Worm (Caenorhabditis elegans): Measurements from ENCODE around the gene F28B4.4.

The F28B4.4 gene

DNA sequence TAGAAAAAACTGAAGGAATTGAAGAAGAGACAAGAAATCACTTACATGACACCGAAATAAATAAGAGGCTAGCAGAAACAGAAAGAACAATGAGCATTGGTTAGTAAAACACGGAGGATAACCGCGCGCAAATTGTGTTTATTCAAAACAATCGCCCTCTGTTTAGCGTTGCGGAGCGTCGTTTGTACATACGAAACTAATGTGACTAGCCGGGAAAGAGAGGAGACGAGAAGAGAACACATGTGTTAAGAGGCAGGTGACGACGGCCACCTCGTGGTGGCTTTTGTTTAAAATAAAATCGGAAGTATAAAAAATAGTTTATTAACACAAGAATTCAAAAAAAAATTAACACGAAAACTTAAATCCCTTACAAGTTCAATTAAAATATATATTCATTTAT, 36.4 kb upstream of the F28B4.4 start, which contains the start of gene F40F4.7 (continued):
- TF ChIP-seq fkh-4 (tag; optimal IDR thresholded peaks at IDR 0.05; ENCODE audit: borderline replicate concordance) (no peak), vab-15 (tag; optimal IDR thresholded peaks at IDR 0.05) (no peak), ama-1 (optimal IDR thresholded peaks at IDR 0.05) (no peak), ztf-11 (tag; optimal IDR thresholded peaks at IDR 0.05) (no peak), nhr-20 (tag; optimal IDR thresholded peaks at IDR 0.05) (peak; percentile 83), pax-3 (tag; optimal IDR thresholded peaks at IDR 0.05) (no peak), hpl-2 (GFP tag; optimal IDR thresholded peaks at IDR 0.05) (no peak), lsy-2 (tag; optimal IDR thresholded peaks at IDR 0.05) (peak in 1 of 2 experiments; percentile 73), blmp-1 (tag; optimal IDR thresholded peaks at IDR 0.05) (no peak), unc-130 (tag; optimal IDR thresholded peaks at IDR 0.05) (peak; percentile 66), mdl-1 (tag; optimal IDR thresholded peaks at IDR 0.05) (peak in 1 of 2 experiments; percentile 92), lin-13 (GFP tag; optimal IDR thresholded peaks at IDR 0.05) (peak; percentile 47), elt-2 (tag; optimal IDR thresholded peaks at IDR 0.05) (peak; percentile 5), swsn-7 (tag; optimal IDR thresholded peaks at IDR 0.05) (peak; percentile 64)

DNA sequence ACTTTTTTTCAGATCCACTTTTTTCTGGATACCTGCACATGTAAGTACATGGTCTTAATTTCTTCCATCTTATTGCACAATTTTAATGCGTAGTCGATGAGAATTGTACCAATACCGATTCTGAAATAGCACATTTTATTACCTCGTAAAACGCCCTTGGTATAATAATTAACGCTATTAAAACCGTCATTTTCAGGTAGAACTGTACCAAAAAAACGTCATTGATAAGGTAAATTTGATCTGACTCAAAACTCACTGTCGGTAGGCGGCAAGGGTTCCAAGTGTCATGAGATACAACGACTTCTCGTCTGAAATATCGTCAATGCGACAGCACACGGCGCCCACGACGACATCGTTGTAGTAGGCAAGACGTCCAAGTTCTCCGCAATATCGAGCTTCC, 35.0 kb upstream of the F28B4.4 start:
- TF ChIP-seq pag-3 (tag; optimal IDR thresholded peaks at IDR 0.05; ENCODE audit: borderline replicate concordance, insufficient read depth) = no peak
- peak; percentile 23 for TF ChIP-seq elt-2 (tag; optimal IDR thresholded peaks at IDR 0.05)

DNA sequence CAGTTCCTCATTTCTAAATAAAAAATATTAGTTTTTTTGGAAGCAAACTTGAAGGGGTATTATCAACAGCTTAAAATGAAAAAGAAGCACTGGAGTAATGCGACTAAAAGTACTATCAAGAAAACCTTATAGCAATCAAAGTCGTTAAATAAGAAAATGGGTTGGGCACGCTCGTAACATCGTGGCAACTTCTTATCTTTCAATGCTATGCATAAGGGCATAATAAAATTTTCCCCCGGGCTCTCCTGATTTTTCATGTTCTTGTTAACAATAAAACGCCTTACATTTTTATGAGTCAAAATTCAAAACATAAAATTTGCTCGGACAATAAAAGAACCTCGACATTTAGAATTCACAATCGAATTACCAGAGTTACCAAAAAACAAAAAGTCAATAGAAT, 34.2 kb upstream of the F28B4.4 start, which contains the start of gene irg-7:
Gene irg-7 (minus strand): TSS at position 23 of the 400 bp plus-strand sequence.
- TF ChIP-seq efl-3 (GFP tag; optimal IDR thresholded peaks at IDR 0.05) = no peak
- peak; percentile 41 for TF ChIP-seq elt-2 (tag; optimal IDR thresholded peaks at IDR 0.05)

DNA sequence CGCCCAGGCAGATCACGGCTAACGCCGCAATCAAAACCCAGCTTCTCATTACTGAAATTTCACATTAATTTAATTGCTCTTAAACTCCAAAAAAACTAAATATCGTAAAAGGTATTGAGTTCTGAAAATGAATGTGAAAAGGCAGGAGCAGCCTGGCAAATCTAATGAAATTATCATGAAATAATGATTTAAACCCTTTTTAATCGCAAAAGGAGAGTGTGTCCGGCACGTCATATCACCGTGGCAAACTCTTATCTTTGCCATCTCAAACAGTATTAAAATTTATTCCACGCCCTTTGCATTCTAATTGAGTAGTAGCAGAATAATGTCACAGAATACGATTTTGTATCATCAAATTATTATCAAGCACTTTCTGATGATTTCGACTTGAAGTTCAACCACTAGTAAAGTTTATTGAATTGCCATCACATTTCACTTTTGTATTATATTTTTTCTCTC, 26.0 kb upstream of the F28B4.4 start, which contains the start of gene F28B4.3:
Gene F28B4.3 (minus strand): TSS at position 51 of the 459 bp plus-strand sequence.
- TF ChIP-seq pag-3 (tag; optimal IDR thresholded peaks at IDR 0.05; ENCODE audit: borderline replicate concordance, insufficient read depth) (no peak), elt-2 (tag; optimal IDR thresholded peaks at IDR 0.05) (peak; percentile 88), xbp-1 (tag; optimal IDR thresholded peaks at IDR 0.05) (no peak), fkh-8 (tag; optimal IDR thresholded peaks at IDR 0.05) (no peak), hlh-4 (tag; optimal IDR thresholded peaks at IDR 0.05) (no peak), mab-9 (GFP tag; IDR thresholded peaks at IDR 0.05) (no peak), jun-1 (tag; optimal IDR thresholded peaks at IDR 0.05) (peak; percentile 25), unc-30 (tag; optimal IDR thresholded peaks at IDR 0.05) (no peak), snu-23 (GFP tag; optimal IDR thresholded peaks at IDR 0.05) (no peak), sox-4 (tag; optimal IDR thresholded peaks at IDR 0.05) (no peak), unc-98 (GFP tag; IDR thresholded peaks at IDR 0.05) (no peak), pqm-1 (tag; optimal IDR thresholded peaks at IDR 0.05) (peak; percentile 75), nhr-20 (tag; optimal IDR thresholded peaks at IDR 0.05) (peak; percentile 2), blmp-1 (tag; optimal IDR thresholded peaks at IDR 0.05) (no peak)

DNA sequence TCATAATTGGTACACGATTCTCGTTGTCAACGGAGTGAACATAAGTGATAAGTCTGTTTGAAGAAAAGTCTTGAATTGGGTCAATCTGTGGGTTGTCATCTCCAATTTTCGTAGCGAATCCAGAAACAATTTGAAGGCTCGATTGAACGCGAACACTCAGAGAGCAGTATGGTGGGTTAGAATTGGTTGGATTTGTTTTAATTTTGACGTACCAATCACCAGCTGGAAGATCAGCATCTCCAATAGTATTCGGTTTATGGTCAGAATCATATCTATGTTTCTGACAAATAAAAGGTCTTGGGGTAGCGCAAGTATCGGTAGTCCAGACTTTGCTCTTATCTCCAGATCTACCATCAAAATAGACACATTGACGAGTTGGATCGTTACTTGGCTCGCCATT, 21.2 kb upstream of the F28B4.4 start:
- TF ChIP-seq nhr-19 (GFP tag; conservative IDR thresholded peaks at IDR 0.05) (no peak), ztf-11 (tag; optimal IDR thresholded peaks at IDR 0.05) (no peak), egl-13 (tag; optimal IDR thresholded peaks at IDR 0.05) (no peak), pax-3 (tag; optimal IDR thresholded peaks at IDR 0.05) (no peak), unc-30 (tag; optimal IDR thresholded peaks at IDR 0.05) (no peak), vab-15 (tag; optimal IDR thresholded peaks at IDR 0.05) (no peak), grh-1 (GFP tag; IDR thresholded peaks at IDR 0.05) (no peak), efl-1 (optimal IDR thresholded peaks at IDR 0.05) (no peak), efl-1 (GFP tag; optimal IDR thresholded peaks at IDR 0.05 in 1 of 2) (no peak), dpl-1 (GFP tag; optimal IDR thresholded peaks at IDR 0.05) (no peak), mdl-1 (tag; optimal IDR thresholded peaks at IDR 0.05) (no peak), lsy-2 (tag; optimal IDR thresholded peaks at IDR 0.05) (no peak), rnt-1 (tag; optimal IDR thresholded peaks at IDR 0.05) (no peak), unc-86 (tag; optimal IDR thresholded peaks at IDR 0.05) (no peak), nhr-77 (tag; optimal IDR thresholded peaks at IDR 0.05) (no peak), ceh-63 (GFP tag; optimal IDR thresholded peaks at IDR 0.05) (no peak)
